Worm (Caenorhabditis elegans) whole organism, early embryonic: ENCODE results near the gene ZC404.1.

Experiments
- F13C5.2 ChIP-seq: sonication (generic microtip); optimal IDR thresholded peaks from 2 replicates; lab custom pipeline; 2017; ENCODE audit warnings: mild to moderate bottlenecking, missing genetic modification characterization, inconsistent platforms, missing compliant biosample characterization
- ama-1 ChIP-seq: fragments of 150-350 bp; optimal IDR thresholded peaks from 2 replicates; lab custom pipeline; 2014
- ceh-36 ChIP-seq: sonication (generic microtip); optimal IDR thresholded peaks from 2 replicates; lab custom pipeline; 2016; ENCODE audit warnings: missing genetic modification characterization, inconsistent platforms, missing compliant biosample characterization
- hmbx-1 ChIP-seq: sonication (generic microtip); optimal IDR thresholded peaks from 2 replicates; lab custom pipeline; 2016; ENCODE audit warnings: mild to moderate bottlenecking, missing genetic modification characterization, missing compliant biosample characterization
- hmg-4 ChIP-seq: fragments of 200-800 bp; sonication (Bioruptor generic); optimal IDR thresholded peaks from 2 replicates; lab custom pipeline; 2018; ENCODE audit warnings: mild to moderate bottlenecking, missing genetic modification characterization, missing compliant biosample characterization
- sea-1 ChIP-seq: fragments of 200-800 bp; sonication (Bioruptor generic); conservative IDR thresholded peaks from 2 replicates; pipeline ENCODE4 v1.3.6; 2022; ENCODE audit warnings: missing genetic modification characterization, missing compliant biosample characterization
- tra-4 ChIP-seq: sonication (generic microtip); optimal IDR thresholded peaks from 2 replicates; lab custom pipeline; 2017; ENCODE audit warnings: missing genetic modification characterization, missing compliant biosample characterization

- TF ChIP-seq ama-1 (lab: Kevin White, UChicago), result no peak
- no peak for TF ChIP-seq ceh-36 (tag; lab: Kevin White, UChicago)
- no peak for TF ChIP-seq hmg-4 (GFP tag; lab: Kevin White, UChicago)
- no peak for TF ChIP-seq tra-4 (tag; lab: Kevin White, UChicago)
- no peak for TF ChIP-seq hmbx-1 (tag; lab: Kevin White, UChicago)
- TF ChIP-seq F13C5.2 (tag; lab: Kevin White, UChicago), result no peak
- no peak for TF ChIP-seq sea-1 (GFP tag; lab: Robert Waterston, UW)
Measured at ce11 chrV:6751493-6752100, 42.4 kb upstream of the ZC404.1 start.
